Worm (Caenorhabditis elegans) whole organism, L4 larva: ENCODE measurements around the gene T19C3.3.

ENCODE experiments used
- F37D6.2 ChIP-seq: sonication (generic microtip); optimal IDR thresholded peaks from 2 replicates; lab custom pipeline; 2016; ENCODE audit warnings: mild to moderate bottlenecking, missing genetic modification characterization, missing compliant biosample characterization
- F49E8.2 ChIP-seq: sonication (generic microtip); optimal IDR thresholded peaks from 2 replicates; lab custom pipeline; 2016; ENCODE audit warnings: missing compliant biosample characterization, mild to moderate bottlenecking, missing genetic modification characterization, borderline replicate concordance
- R02D3.7 ChIP-seq: fragments of 150-350 bp; sonication (generic microtip); optimal IDR thresholded peaks from 3 replicates; lab custom pipeline; 2014; ENCODE audit warnings: missing biosample characterization, missing genetic modification characterization
- T26A8.4 ChIP-seq: fragments of 200-800 bp; sonication (Bioruptor generic); IDR thresholded peaks from 2 replicates; pipeline ENCODE4 v1.3.6; 2022; ENCODE audit warnings: missing genetic modification characterization, missing compliant biosample characterization
- Y5F2A.4 ChIP-seq: fragments of 200-800 bp; sonication (Bioruptor generic); optimal IDR thresholded peaks from 2 replicates; lab custom pipeline; 2018; ENCODE audit warnings: mild to moderate bottlenecking, missing genetic modification characterization, missing compliant biosample characterization
- Y75B8A.6 ChIP-seq: fragments of 200-800 bp; sonication (Bioruptor generic); IDR thresholded peaks from 2 replicates; pipeline ENCODE4 v1.3.6; 2022; ENCODE audit warnings: missing genetic modification reagents, missing genetic modification characterization, missing compliant biosample characterization
- aha-1 ChIP-seq: fragments of 150-350 bp; peaks from one replicate; lab custom pipeline; 2014; ENCODE audit warnings: missing biosample characterization, missing genetic modification characterization
- arid-1 ChIP-seq: fragments of 200-800 bp; sonication (Bioruptor generic); conservative IDR thresholded peaks from 2 replicates; pipeline ENCODE4 v1.3.6; 2022; ENCODE audit warnings: missing genetic modification reagents, missing genetic modification characterization, missing compliant biosample characterization
- attf-4 ChIP-seq: sonication (generic microtip); optimal IDR thresholded peaks from 3 replicates; lab custom pipeline; 2017; ENCODE audit warnings: missing biosample characterization, missing genetic modification characterization
- ceh-82 ChIP-seq: sonication (generic microtip); optimal IDR thresholded peaks from 2 replicates; lab custom pipeline; 2017; ENCODE audit warnings: missing biosample characterization, missing genetic modification characterization
- ces-1 ChIP-seq: fragments of 150-350 bp; sonication (generic microtip); optimal IDR thresholded peaks from 4 replicates; lab custom pipeline; 2014; ENCODE audit warnings: missing biosample characterization, missing genetic modification reagents, missing genetic modification characterization
- daf-12 ChIP-seq: fragments of 150-350 bp; optimal IDR thresholded peaks from 2 replicates; lab custom pipeline; 2014; ENCODE audit warnings: missing biosample characterization, missing genetic modification reagents, missing genetic modification characterization
- duxl-1 ChIP-seq: sonication (generic microtip); optimal IDR thresholded peaks from 2 replicates; lab custom pipeline; 2016; ENCODE audit warnings: mild to moderate bottlenecking, missing genetic modification characterization, moderate library complexity, missing compliant biosample characterization; ENCODE audit not compliant: poor library complexity
- fos-1 ChIP-seq: fragments of 150-350 bp; optimal IDR thresholded peaks from 2 replicates; lab custom pipeline; 2014; ENCODE audit warnings: missing biosample characterization, missing genetic modification characterization
- gei-8 ChIP-seq: fragments of 200-800 bp; sonication (Bioruptor generic); optimal IDR thresholded peaks from 2 replicates; lab custom pipeline; 2018; ENCODE audit warnings: mild to moderate bottlenecking, missing genetic modification characterization, missing compliant biosample characterization
- hlh-30 ChIP-seq: sonication (generic microtip); optimal IDR thresholded peaks from 2 replicates; lab custom pipeline; 2017; ENCODE audit warnings: antibody characterized with exemption, mild to moderate bottlenecking, missing genetic modification characterization, missing compliant biosample characterization; ENCODE audit not compliant: insufficient read depth
- lin-15B ChIP-seq: fragments of 150-350 bp; sonication (generic microtip); optimal IDR thresholded peaks from 3 replicates; lab custom pipeline; 2014; ENCODE audit warnings: missing biosample characterization, missing genetic modification characterization
- lin-29 ChIP-seq: fragments of 200-800 bp; sonication (Bioruptor generic); IDR thresholded peaks from 2 replicates; pipeline ENCODE4 v1.3.6; 2022; ENCODE audit warnings: missing genetic modification reagents, missing genetic modification characterization, missing compliant biosample characterization
- lin-39 ChIP-seq: fragments of 150-350 bp; optimal IDR thresholded peaks from 2 replicates; lab custom pipeline; 2014; ENCODE audit warnings: missing biosample characterization, missing genetic modification reagents, missing genetic modification characterization
- madf-9 ChIP-seq: fragments of 200-800 bp; sonication (Bioruptor generic); conservative IDR thresholded peaks from 2 replicates; pipeline ENCODE4 v1.3.6; 2022; ENCODE audit warnings: missing genetic modification reagents, missing genetic modification characterization, missing compliant biosample characterization
- mes-2 ChIP-seq: sonication (generic microtip); optimal IDR thresholded peaks from 2 replicates; lab custom pipeline; 2016; ENCODE audit warnings: missing genotype, mild to moderate bottlenecking, missing genetic modification characterization, missing compliant biosample characterization; ENCODE audit not compliant: poor library complexity, severe bottlenecking
- nhr-102 ChIP-seq: sonication (generic microtip); optimal IDR thresholded peaks from 2 replicates; lab custom pipeline; 2016; ENCODE audit warnings: mild to moderate bottlenecking, missing genetic modification characterization, moderate library complexity, missing compliant biosample characterization
- nhr-111 ChIP-seq: fragments of 200-800 bp; sonication (Bioruptor generic); optimal IDR thresholded peaks from 2 replicates; lab custom pipeline; 2018; ENCODE audit warnings: mild to moderate bottlenecking, missing genetic modification characterization, missing compliant biosample characterization
- nhr-237 ChIP-seq: sonication (generic microtip); optimal IDR thresholded peaks from 2 replicates; lab custom pipeline; 2017; ENCODE audit warnings: missing biosample characterization, missing genetic modification characterization
- nhr-48 ChIP-seq: sonication (generic microtip); optimal IDR thresholded peaks from 2 replicates; lab custom pipeline; 2016; ENCODE audit warnings: mild to moderate bottlenecking, missing genetic modification characterization, missing compliant biosample characterization
- nhr-77 ChIP-seq: fragments of 150-350 bp; optimal IDR thresholded peaks from 2 replicates; lab custom pipeline; 2014; ENCODE audit warnings: missing biosample characterization, missing genetic modification characterization
- pha-4 ChIP-seq, 2 experiments: fragments of 150-350 bp in 1 of 2; fragments of 200-800 bp in 1 of 2; sonication (Bioruptor generic) in 1 of 2; IDR thresholded peaks in 1 of 2; optimal IDR thresholded peaks in 1 of 2; 2 replicates each; pipeline versions ENCODE4 v1.3.6 to Lab custom; 2014 to 2022; ENCODE audit warnings: missing genetic modification characterization in 2 of 2, missing genetic modification reagents in 2 of 2, missing biosample characterization in 1 of 2, missing compliant biosample characterization in 1 of 2
- php-3 ChIP-seq: fragments of 200-800 bp; sonication (Bioruptor generic); IDR thresholded peaks from 2 replicates; pipeline ENCODE4 v1.3.6; 2022; ENCODE audit warnings: missing genetic modification reagents, missing genetic modification characterization, missing compliant biosample characterization
- saeg-2 ChIP-seq: fragments of 200-800 bp; sonication (Bioruptor generic); IDR thresholded peaks from 2 replicates; pipeline ENCODE4 v1.3.6; 2022; ENCODE audit warnings: missing genetic modification reagents, missing genetic modification characterization, missing compliant biosample characterization
- sdz-12 ChIP-seq: fragments of 200-800 bp; sonication (Bioruptor generic); optimal IDR thresholded peaks from 2 replicates; lab custom pipeline; 2018; ENCODE audit warnings: mild to moderate bottlenecking, missing genetic modification characterization, missing compliant biosample characterization
- set-16 ChIP-seq: fragments of 200-800 bp; sonication (Bioruptor generic); IDR thresholded peaks from 2 replicates; pipeline ENCODE4 v1.3.6; 2022; ENCODE audit warnings: missing genetic modification reagents, missing genetic modification characterization, missing compliant biosample characterization
- snpc-4 ChIP-seq: fragments of 150-350 bp; optimal IDR thresholded peaks from 2 replicates; lab custom pipeline; 2014; ENCODE audit warnings: missing biosample characterization, missing genetic modification characterization
- unc-130 ChIP-seq: sonication (generic microtip); optimal IDR thresholded peaks from 2 replicates; lab custom pipeline; 2016; ENCODE audit warnings: missing genetic modification reagents, missing genetic modification characterization, missing compliant biosample characterization
- unc-62 ChIP-seq, 3 experiments: fragments of 150-350 bp in 1 of 3; sonication (generic microtip); optimal IDR thresholded peaks in 2 of 3; peaks in 1 of 3; 1 replicate in 1 of 3; 2 replicates in 2 of 3; lab custom pipeline; 2014 to 2017; ENCODE audit warnings: missing biosample characterization in 3 of 3, missing genetic modification characterization in 3 of 3, missing genetic modification reagents in 3 of 3, missing genotype in 1 of 3
- zag-1 ChIP-seq: fragments of 150-350 bp; optimal IDR thresholded peaks from 2 replicates; lab custom pipeline; 2014; ENCODE audit warnings: missing biosample characterization, missing genetic modification characterization
- zip-2 ChIP-seq: fragments of 150-350 bp; optimal IDR thresholded peaks from 2 replicates; lab custom pipeline; 2014; ENCODE audit warnings: missing biosample characterization, missing genetic modification characterization
- ztf-11 ChIP-seq: fragments of 150-350 bp; optimal IDR thresholded peaks from 2 replicates; lab custom pipeline; 2014; ENCODE audit warnings: missing biosample characterization, missing genetic modification characterization

Gene T19C3.3

DNA sequence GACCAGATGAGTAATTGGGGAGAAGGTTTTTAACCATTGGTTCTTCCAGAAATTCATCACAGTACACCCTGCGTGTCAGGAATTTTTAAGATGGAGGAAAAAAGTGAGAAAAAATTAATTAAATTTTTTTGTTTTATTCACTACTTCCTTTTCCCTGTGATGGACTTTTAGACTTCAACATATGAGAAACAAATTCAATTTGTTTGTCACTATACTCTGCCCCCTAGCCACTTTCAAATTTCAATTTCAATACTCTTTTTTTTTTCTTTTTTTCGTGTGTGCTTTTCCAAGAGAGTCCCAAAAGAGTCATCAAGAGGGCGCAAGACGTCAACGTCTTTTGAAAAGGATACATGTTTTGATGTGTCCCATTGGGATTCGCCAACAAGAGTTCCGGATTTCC, 1.6 kb downstream of the T19C3.3 start:
- TF ChIP-seq unc-62 (GFP tag; optimal IDR thresholded peaks at IDR 0.05 in 1 of 2; lab: Kevin White, UChicago) (peak in 1 of 2 experiments; percentile 66), unc-62 (tag; optimal IDR thresholded peaks at IDR 0.05; lab: Kevin White, UChicago) (no peak), aha-1 (tag; lab: Kevin White, UChicago) (peak; percentile 81), F49E8.2 (tag; lab: Kevin White, UChicago) (no peak)

DNA sequence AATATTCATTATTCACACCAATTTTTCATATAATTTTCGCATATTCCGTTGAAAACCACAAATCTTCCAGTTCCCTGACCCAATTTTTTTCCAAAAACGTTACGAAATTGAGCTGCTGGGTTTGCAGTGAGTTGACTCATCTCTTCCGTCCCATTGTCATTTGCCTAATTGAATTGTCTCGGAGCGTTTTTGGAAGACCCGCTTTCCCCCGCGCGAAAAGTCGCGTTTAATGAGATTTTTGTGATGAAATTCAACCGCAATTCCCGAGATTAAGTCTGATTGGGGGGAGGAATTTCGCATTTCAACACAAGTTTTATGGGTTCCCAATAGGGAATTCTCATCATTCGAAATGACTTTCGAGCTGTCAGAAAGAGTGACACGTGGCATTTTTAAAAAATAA, 2.4 kb downstream of the T19C3.3 start:
- TF ChIP-seq zag-1 (tag; lab: Kevin White, UChicago) (no peak), Y75B8A.6 (GFP tag; lab: Robert Waterston, UW) (no peak), attf-4 (tag; lab: Kevin White, UChicago) (no peak), gei-8 (GFP tag; lab: Kevin White, UChicago) (no peak), snpc-4 (tag; lab: Kevin White, UChicago) (no peak), nhr-48 (tag; lab: Kevin White, UChicago) (no peak), php-3 (GFP tag; lab: Robert Waterston, UW) (no peak)

ce11 chrIII:609549-609948, 4.8 kb downstream of the T19C3.3 start, which contains the start of gene best-17:
Gene best-17, minus strand, starts transcription at chrIII:609649.
- no peak for TF ChIP-seq Y5F2A.4 (GFP tag; lab: Kevin White, UChicago)
- no peak for TF ChIP-seq set-16 (GFP tag; lab: Robert Waterston, UW)
- no peak for TF ChIP-seq zip-2 (tag; lab: Kevin White, UChicago)
- TF ChIP-seq nhr-77, result no peak
- TF ChIP-seq ceh-82 (tag; lab: Kevin White, UChicago), result no peak
- TF ChIP-seq F49E8.2 (tag; lab: Kevin White, UChicago), result no peak
- TF ChIP-seq R02D3.7 (tag; lab: Kevin White, UChicago), result no peak
- TF ChIP-seq sdz-12 (GFP tag; lab: Kevin White, UChicago), result no peak
- TF ChIP-seq saeg-2 (GFP tag; lab: Robert Waterston, UW), result no peak
- no peak for TF ChIP-seq ces-1 (GFP tag; lab: Kevin White, UChicago)
- no peak for TF ChIP-seq nhr-102 (tag; lab: Kevin White, UChicago)
- TF ChIP-seq daf-12 (tag; lab: Kevin White, UChicago), result no peak
- no peak for TF ChIP-seq unc-130 (GFP tag; lab: Kevin White, UChicago)
- no peak for TF ChIP-seq nhr-237 (tag; lab: Kevin White, UChicago)
- TF ChIP-seq lin-15B (tag; lab: Kevin White, UChicago), result no peak
- TF ChIP-seq gei-8 (GFP tag; lab: Kevin White, UChicago), result no peak

DNA sequence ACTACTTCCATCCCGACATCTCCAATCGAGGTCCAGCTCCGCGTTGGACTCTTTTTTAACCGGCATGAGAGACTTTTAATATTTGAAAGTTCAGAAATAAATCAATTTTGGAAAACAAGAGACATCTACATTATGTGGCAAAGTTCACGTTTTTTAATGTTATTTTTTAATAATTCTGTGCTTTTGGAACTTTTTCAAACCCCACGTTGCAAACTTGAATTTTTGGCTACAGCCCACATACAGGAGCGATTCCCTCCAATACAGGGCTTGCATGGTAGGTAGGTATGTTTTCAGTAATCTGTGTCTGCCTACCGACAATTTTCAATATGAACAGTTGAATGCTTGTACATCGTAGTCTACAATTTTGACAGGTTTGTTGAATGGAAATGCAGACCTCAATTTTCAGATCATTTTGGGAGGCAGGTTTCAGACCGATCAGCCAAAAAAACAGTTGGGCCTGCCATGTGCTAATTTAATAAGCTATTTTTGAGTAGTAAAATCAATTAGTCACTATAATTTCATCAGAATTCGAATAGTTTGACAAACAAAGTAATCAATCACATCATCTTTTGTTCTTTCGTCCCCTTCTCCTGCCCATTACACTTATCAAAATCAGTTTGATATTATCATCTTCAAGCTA, 8.8 kb downstream of the T19C3.3 start, which contains the start of the genes Y55B1AR.4 and ttr-7:
Gene Y55B1AR.4 (minus strand): TSS at position 101 of the 640 bp plus-strand sequence.
Gene ttr-7 (plus strand): TSS at position 590 of the 640 bp plus-strand sequence.
- no peak for TF ChIP-seq lin-39 (tag; lab: Kevin White, UChicago)
- no peak for TF ChIP-seq madf-9
- TF ChIP-seq lin-29 (GFP tag; lab: Robert Waterston, UW), result no peak
- TF ChIP-seq nhr-111 (GFP tag; lab: Kevin White, UChicago), result no peak
- TF ChIP-seq duxl-1 (tag; lab: Kevin White, UChicago), result no peak
- TF ChIP-seq unc-130 (GFP tag; lab: Kevin White, UChicago), result no peak
- TF ChIP-seq arid-1 (GFP tag; lab: Robert Waterston, UW), result no peak
- no peak for TF ChIP-seq T26A8.4 (GFP tag; lab: Robert Waterston, UW)
- TF ChIP-seq fos-1, result no peak
- no peak for TF ChIP-seq zip-2 (tag; lab: Kevin White, UChicago)
- no peak for TF ChIP-seq pha-4 (GFP tag; IDR thresholded peaks at IDR 0.05; lab: Robert Waterston, UW)
- no peak for TF ChIP-seq pha-4 (tag; optimal IDR thresholded peaks at IDR 0.05; lab: Kevin White, UChicago)
- no peak for TF ChIP-seq F37D6.2 (tag; lab: Kevin White, UChicago)
- no peak for TF ChIP-seq mes-2
- no peak for TF ChIP-seq hlh-30 (tag; lab: Kevin White, UChicago)
- TF ChIP-seq ztf-11 (tag; lab: Kevin White, UChicago), result no peak
